Fruit fly (Drosophila melanogaster) whole organism, embryonic: ENCODE measurements around the gene vih.
A peak's percentile ranks its signal among the peaks of the same experiment; 100 is the strongest.

Experiments used
- Bgb ChIP-seq: fragments of 200-800 bp; sonication (Bioruptor generic); IDR thresholded peaks from 2 replicates; pipeline ENCODE4 v1.3.6; 2022; ENCODE audit warnings: missing biosample characterization, missing genetic modification characterization; ENCODE audit not compliant: partially characterized antibody
- CG10147 ChIP-seq: fragments of 200-800 bp; sonication (Bioruptor generic); optimal IDR thresholded peaks from 2 replicates; lab custom pipeline; 2019; ENCODE audit warnings: missing biosample characterization, mild to moderate bottlenecking, missing genetic modification characterization, moderate library complexity
- CG10209 ChIP-seq: fragments of 200-800 bp; sonication (Bioruptor generic); optimal IDR thresholded peaks from 3 replicates; lab custom pipeline; 2017; ENCODE audit warnings: missing biosample characterization, mild to moderate bottlenecking, missing genetic modification characterization, missing genetic modification reagents
- CG10267 ChIP-seq: fragments of 200-800 bp; sonication (Bioruptor generic); optimal IDR thresholded peaks from 2 replicates; lab custom pipeline; 2018; ENCODE audit warnings: missing biosample characterization, mild to moderate bottlenecking, missing genetic modification characterization, moderate library complexity
- CG10274 ChIP-seq: fragments of 200-800 bp; sonication (Bioruptor generic); optimal IDR thresholded peaks from 3 replicates; lab custom pipeline; 2017; ENCODE audit warnings: missing biosample characterization, mild to moderate bottlenecking, missing genetic modification characterization
- CG10431 ChIP-seq: fragments of 200-800 bp; sonication (Bioruptor generic); optimal IDR thresholded peaks from 3 replicates; lab custom pipeline; 2018; ENCODE audit warnings: missing biosample characterization, mild to moderate bottlenecking, missing genetic modification characterization
- CG1603 ChIP-seq: fragments of 200-800 bp; sonication (Bioruptor generic); optimal IDR thresholded peaks from 2 replicates; lab custom pipeline; 2019; ENCODE audit warnings: missing biosample characterization, mild to moderate bottlenecking, missing genetic modification characterization, moderate library complexity
- CG17328 ChIP-seq: fragments of 200-800 bp; sonication (Bioruptor generic); IDR thresholded peaks from 2 replicates; pipeline ENCODE4 v1.3.6; 2022; ENCODE audit warnings: missing biosample characterization, missing genetic modification characterization
- CG17829 ChIP-seq: fragments of 200-800 bp; optimal IDR thresholded peaks from 2 replicates; lab custom pipeline; 2019; ENCODE audit warnings: missing biosample characterization, mild to moderate bottlenecking, missing genetic modification characterization, moderate library complexity
- CG17912 ChIP-seq: fragments of 200-800 bp; sonication (Bioruptor generic); optimal IDR thresholded peaks from 2 replicates; lab custom pipeline; 2018; ENCODE audit warnings: missing biosample characterization, mild to moderate bottlenecking, missing genetic modification characterization
- CG2116 ChIP-seq: fragments of 200-800 bp; sonication (Bioruptor generic); optimal IDR thresholded peaks from 3 replicates; lab custom pipeline; 2018; ENCODE audit warnings: missing biosample characterization, mild to moderate bottlenecking, missing genetic modification characterization
- CG2202 ChIP-seq: fragments of 200-800 bp; sonication (Bioruptor generic); optimal IDR thresholded peaks from 2 replicates; lab custom pipeline; 2018; ENCODE audit warnings: missing biosample characterization, mild to moderate bottlenecking, missing genetic modification characterization
- CG42726 ChIP-seq: fragments of 200-800 bp; sonication (Bioruptor generic); IDR thresholded peaks from 2 replicates; pipeline ENCODE4 v1.3.6; 2022; ENCODE audit warnings: missing biosample characterization, missing genetic modification characterization; ENCODE audit not compliant: partially characterized antibody
- CG8089 ChIP-seq: fragments of 200-800 bp; sonication (Bioruptor generic); optimal IDR thresholded peaks from 3 replicates; lab custom pipeline; 2016; ENCODE audit warnings: missing biosample characterization, missing genetic modification characterization
- CG8944 ChIP-seq: fragments of 200-800 bp; sonication (Bioruptor generic); optimal IDR thresholded peaks from 3 replicates; lab custom pipeline; 2016; ENCODE audit warnings: missing biosample characterization, missing genetic modification characterization
- D ChIP-seq, 2 experiments: fragments of 200-800 bp in 1 of 2; fragments of >200 bp in 1 of 2; sonication (Bioruptor generic) in 1 of 2; optimal IDR thresholded peaks; 2 replicates in 1 of 2; 3 replicates in 1 of 2; lab custom pipeline; 2017; ENCODE audit warnings: mild to moderate bottlenecking in 1 of 2, missing biosample characterization in 1 of 2, missing genetic modification characterization in 1 of 2, missing genetic modification reagents in 1 of 2
- Eip74EF ChIP-seq, 2 experiments: fragments of 200-800 bp in 1 of 2; fragments of >200 bp in 1 of 2; sonication (Bioruptor generic) in 1 of 2; optimal IDR thresholded peaks; 2 replicates each; lab custom pipeline; 2017 to 2019; ENCODE audit warnings: missing biosample characterization in 2 of 2, missing genetic modification characterization in 2 of 2, mild to moderate bottlenecking in 1 of 2, moderate library complexity in 1 of 2
- Hsf ChIP-seq: fragments of 200-800 bp; sonication (Bioruptor generic); optimal IDR thresholded peaks from 3 replicates; lab custom pipeline; 2016; ENCODE audit warnings: missing biosample characterization, missing genetic modification characterization
- Lim3 ChIP-seq: fragments of 200-800 bp; sonication (Bioruptor generic); IDR thresholded peaks from 2 replicates; pipeline ENCODE4 v1.3.6; 2022; ENCODE audit warnings: missing biosample characterization, missing genetic modification characterization
- Ptx1 ChIP-seq: fragments of 200-800 bp; sonication (Bioruptor generic); IDR thresholded peaks from 2 replicates; pipeline ENCODE4 v1.3.6; 2022; ENCODE audit warnings: missing biosample characterization, missing genetic modification characterization
- Ravus ChIP-seq: fragments of 200-800 bp; sonication (Bioruptor generic); IDR thresholded peaks from 2 replicates; pipeline ENCODE4 v1.3.6; 2022; ENCODE audit warnings: missing biosample characterization, missing genetic modification characterization
- Stat92E ChIP-seq, 3 experiments: fragments of >200 bp in 2 of 3; fragments of 200-800 bp in 1 of 3; sonication (Bioruptor generic) in 1 of 3; optimal IDR thresholded peaks; 2 replicates each; lab custom pipeline; 2017 to 2019; ENCODE audit warnings: missing biosample characterization in 3 of 3, missing genetic modification characterization in 3 of 3, mild to moderate bottlenecking in 1 of 3, moderate library complexity in 1 of 3
- abd-A ChIP-seq: fragments of 200-800 bp; sonication (Bioruptor generic); optimal IDR thresholded peaks from 3 replicates; lab custom pipeline; 2019; ENCODE audit warnings: missing biosample characterization, mild to moderate bottlenecking, missing genetic modification characterization, moderate library complexity
- ac ChIP-seq: fragments of 200-800 bp; sonication (Bioruptor generic); optimal IDR thresholded peaks from 3 replicates; lab custom pipeline; 2017; ENCODE audit warnings: missing biosample characterization, mild to moderate bottlenecking, missing genetic modification characterization
- ap ChIP-seq: fragments of 200-800 bp; sonication (Bioruptor generic); IDR thresholded peaks from 2 replicates; pipeline ENCODE4 v1.3.6; 2022; ENCODE audit warnings: missing biosample characterization, missing genetic modification characterization
- ase ChIP-seq: fragments of 200-800 bp; sonication (Bioruptor generic); IDR thresholded peaks from 3 replicates; pipeline ENCODE4 v1.3.6; 2022; ENCODE audit warnings: missing biosample characterization, missing genetic modification characterization
- chm ChIP-seq: fragments of 200-800 bp; sonication (Bioruptor generic); IDR thresholded peaks from 2 replicates; pipeline ENCODE4 v1.3.6; 2022; ENCODE audit warnings: missing biosample characterization, missing genetic modification characterization
- cwo ChIP-seq: fragments of 200-800 bp; sonication (Bioruptor generic); optimal IDR thresholded peaks from 3 replicates; lab custom pipeline; 2017; ENCODE audit warnings: missing biosample characterization, missing genetic modification characterization, mild to moderate bottlenecking, moderate library complexity, missing genetic modification reagents
- eyg ChIP-seq: fragments of 200-800 bp; sonication (Bioruptor generic); optimal IDR thresholded peaks from 3 replicates; lab custom pipeline; 2016; ENCODE audit warnings: missing biosample characterization, missing genetic modification characterization
- fd64A ChIP-seq: fragments of 200-800 bp; sonication (Bioruptor generic); optimal IDR thresholded peaks from 3 replicates; lab custom pipeline; 2018; ENCODE audit warnings: missing biosample characterization, mild to moderate bottlenecking, missing genetic modification characterization
- ftz-f1 ChIP-seq: fragments of 200-800 bp; sonication (Bioruptor generic); optimal IDR thresholded peaks from 2 replicates; lab custom pipeline; 2016; ENCODE audit warnings: missing biosample characterization, missing genetic modification characterization
- fu2 ChIP-seq: fragments of 200-800 bp; sonication (Bioruptor generic); optimal IDR thresholded peaks from 2 replicates; lab custom pipeline; 2016; ENCODE audit warnings: missing biosample characterization, missing genetic modification characterization
- hbn ChIP-seq: fragments of 200-800 bp; sonication (Bioruptor generic); IDR thresholded peaks from 2 replicates; pipeline ENCODE4 v1.3.6; 2022; ENCODE audit warnings: missing biosample characterization, missing genetic modification characterization; ENCODE audit not compliant: partially characterized antibody
- jigr1 ChIP-seq: fragments of 200-800 bp; sonication (Bioruptor generic); IDR thresholded peaks from 3 replicates; pipeline ENCODE4 v1.3.6; 2022; ENCODE audit warnings: missing biosample characterization, missing genetic modification characterization
- kah ChIP-seq: fragments of 200-800 bp; sonication (Bioruptor generic); optimal IDR thresholded peaks from 2 replicates; lab custom pipeline; 2018; ENCODE audit warnings: missing biosample characterization, mild to moderate bottlenecking, missing genetic modification characterization
- lilli ChIP-seq: fragments of 200-800 bp; sonication (Bioruptor generic); optimal IDR thresholded peaks from 3 replicates; lab custom pipeline; 2016; ENCODE audit warnings: missing biosample characterization, missing genetic modification characterization
- mirr ChIP-seq: fragments of 200-800 bp; sonication (Bioruptor generic); optimal IDR thresholded peaks from 3 replicates; lab custom pipeline; 2018; ENCODE audit warnings: missing biosample characterization, mild to moderate bottlenecking, missing genetic modification characterization
- pita ChIP-seq: fragments of 200-800 bp; sonication (Bioruptor generic); optimal IDR thresholded peaks from 2 replicates; lab custom pipeline; 2017; ENCODE audit warnings: missing biosample characterization, mild to moderate bottlenecking, missing genetic modification characterization
- pros ChIP-seq: fragments of 200-800 bp; sonication (Bioruptor generic); optimal IDR thresholded peaks from 3 replicates; lab custom pipeline; 2019; ENCODE audit warnings: missing biosample characterization, mild to moderate bottlenecking, missing genetic modification characterization, moderate library complexity
- repo ChIP-seq: fragments of 200-800 bp; sonication (Bioruptor generic); optimal IDR thresholded peaks from 2 replicates; lab custom pipeline; 2016; ENCODE audit warnings: missing biosample characterization, missing genetic modification characterization
- salm ChIP-seq: fragments of 200-800 bp; sonication (Bioruptor generic); optimal IDR thresholded peaks from 2 replicates; lab custom pipeline; 2018; ENCODE audit warnings: missing biosample characterization, mild to moderate bottlenecking, missing genetic modification characterization
- sc ChIP-seq, 3 experiments: fragments of >200 bp in 2 of 3; fragments of 200-800 bp in 1 of 3; sonication (Bioruptor generic) in 1 of 3; optimal IDR thresholded peaks; 2 replicates in 2 of 3; 3 replicates in 1 of 3; lab custom pipeline; 2017; ENCODE audit warnings: mild to moderate bottlenecking in 1 of 3, missing biosample characterization in 1 of 3, missing genetic modification characterization in 1 of 3, missing genetic modification reagents in 1 of 3
- scrt ChIP-seq: fragments of 200-800 bp; sonication (Bioruptor generic); optimal IDR thresholded peaks from 2 replicates; lab custom pipeline; 2018; ENCODE audit warnings: missing biosample characterization, mild to moderate bottlenecking, missing genetic modification characterization, moderate library complexity
- sima ChIP-seq: fragments of 200-800 bp; sonication (Bioruptor generic); optimal IDR thresholded peaks from 2 replicates; lab custom pipeline; 2016; ENCODE audit warnings: missing biosample characterization, missing genetic modification characterization
- slp2 ChIP-seq: fragments of 200-800 bp; sonication (Bioruptor generic); optimal IDR thresholded peaks from 2 replicates; lab custom pipeline; 2016; ENCODE audit warnings: missing biosample characterization, missing genetic modification characterization
- sug ChIP-seq: fragments of 200-800 bp; optimal IDR thresholded peaks from 2 replicates; lab custom pipeline; 2019; ENCODE audit warnings: missing biosample characterization, mild to moderate bottlenecking, missing genetic modification characterization, moderate library complexity
- twi ChIP-seq: fragments of 200-800 bp; optimal IDR thresholded peaks from 2 replicates; lab custom pipeline; 2019; ENCODE audit warnings: missing biosample characterization, mild to moderate bottlenecking, missing genetic modification characterization, moderate library complexity
- vvl ChIP-seq: fragments of 200-800 bp; sonication (Bioruptor generic); IDR thresholded peaks from 2 replicates; pipeline ENCODE4 v1.3.6; 2022; ENCODE audit warnings: missing biosample characterization, missing genetic modification characterization
- yki ChIP-seq: fragments of >200 bp; optimal IDR thresholded peaks from 3 replicates; lab custom pipeline; 2018

vih gene

DNA sequence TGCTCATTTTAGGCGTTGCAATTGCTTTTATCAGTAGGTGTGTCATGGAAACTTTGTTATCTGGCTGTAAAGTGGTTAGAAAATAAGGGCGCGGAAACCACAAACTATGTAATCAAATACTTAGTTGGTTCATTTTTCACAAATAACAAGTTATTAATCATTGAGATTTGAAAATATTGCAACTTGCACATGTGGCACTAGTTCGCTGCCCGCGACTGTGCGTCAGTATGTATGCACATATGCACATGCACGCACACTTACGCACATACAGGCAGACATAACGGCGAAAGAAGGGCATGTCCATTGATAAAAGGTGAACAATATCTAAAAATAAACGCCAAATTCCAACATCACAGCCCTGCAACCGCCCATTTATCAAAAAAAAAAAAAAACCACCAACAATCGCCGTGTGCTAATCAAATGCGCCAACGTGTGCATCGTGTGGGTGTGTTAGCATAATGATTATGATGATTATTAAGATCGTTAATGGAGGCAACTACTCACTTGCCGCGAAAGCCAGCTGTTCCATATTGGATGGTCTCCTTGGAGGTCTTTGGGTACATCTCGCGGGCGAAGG lies 25.4 kb downstream of the vih start (continued):
- TF ChIP-seq kah (GFP tag; lab: Kevin White, UChicago) (no peak), CG10267 (peak; percentile 38), CG10147 (no peak), CG42726 (no peak), ac (GFP tag; lab: Kevin White, UChicago) (no peak), fu2 (GFP tag; lab: Kevin White, UChicago) (no peak), D (optimal IDR thresholded peaks at IDR 0.05; lab: Kevin White, UChicago) (peak; percentile 57), D (GFP tag; optimal IDR thresholded peaks at IDR 0.05; lab: Kevin White, UChicago) (peak; percentile 52), CG2116 (GFP tag; lab: Kevin White, UChicago) (no peak), Lim3 (GFP tag; lab: Robert Waterston, UW) (no peak), slp2 (GFP tag; lab: Kevin White, UChicago) (peak; percentile 20), pita (GFP tag; lab: Kevin White, UChicago) (no peak), vvl (GFP tag; lab: Robert Waterston, UW) (peak; percentile 84), cwo (GFP tag; lab: Kevin White, UChicago) (no peak), abd-A (tag; lab: Kevin White, UChicago) (no peak), Hsf (GFP tag; lab: Kevin White, UChicago) (peak; percentile 43), chm (GFP tag; lab: Robert Waterston, UW) (peak; percentile 54; the same call in 1 of the 2 replicates), yki (no peak), CG2202 (peak; percentile 11), ap (GFP tag; lab: Robert Waterston, UW) (peak; percentile 29; the same call in 1 of the 2 replicates), hbn (no peak), fd64A (GFP tag; lab: Kevin White, UChicago) (peak; percentile 0), salm (tag; lab: Kevin White, UChicago) (peak; percentile 29), CG17829 (peak; percentile 58), jigr1 (GFP tag; lab: Robert Waterston, UW) (no peak), Stat92E (GFP tag; optimal IDR thresholded peaks at IDR 0.05; lab: Kevin White, UChicago) (no peak), CG10209 (no peak), scrt (GFP tag; lab: Kevin White, UChicago) (peak; percentile 10), Eip74EF (GFP tag; optimal IDR thresholded peaks at IDR 0.05; lab: Kevin White, UChicago) (no peak), CG8944 (peak; percentile 53), ase (GFP tag; lab: Robert Waterston, UW) (peak; percentile 48; the same call in 2 of the 3 replicates), lilli (GFP tag; lab: Kevin White, UChicago) (peak; percentile 35), CG1603 (tag; lab: Kevin White, UChicago) (peak; percentile 75), repo (GFP tag; lab: Kevin White, UChicago) (no peak), sc (optimal IDR thresholded peaks at IDR 0.05; lab: Kevin White, UChicago) (no peak), sc (GFP tag; optimal IDR thresholded peaks at IDR 0.05; lab: Kevin White, UChicago) (peak; percentile 5), twi (tag; lab: Kevin White, UChicago) (peak; percentile 12), Ravus (GFP tag; lab: Robert Waterston, UW) (no peak), CG10431 (no peak), sug (tag; lab: Kevin White, UChicago) (no peak), CG10274 (GFP tag; lab: Kevin White, UChicago) (no peak), CG8089 (peak; percentile 48), mirr (GFP tag; lab: Kevin White, UChicago) (no peak), pros (no peak), CG17328 (peak; percentile 76), eyg (peak; percentile 12), Bgb (no peak), CG17912 (no peak), ftz-f1 (no peak), sima (no peak), Ptx1 (GFP tag; lab: Robert Waterston, UW) (peak; percentile 26; the same call in 1 of the 2 replicates)
